Fruit fly (Drosophila melanogaster) whole organism, adult: ENCODE measurements around the gene CG2076.

Source experiments
- CG7045 ChIP-seq: fragments of 200-800 bp; sonication (Bioruptor generic); optimal IDR thresholded peaks from 2 replicates; lab custom pipeline; 2017; ENCODE audit warnings: missing biosample characterization, mild to moderate bottlenecking, missing genetic modification characterization
- Clk ChIP-seq: fragments of 200-800 bp; sonication (Bioruptor generic); optimal IDR thresholded peaks from 2 replicates; lab custom pipeline; 2017; ENCODE audit warnings: missing biosample characterization, missing genetic modification characterization
- Crg-1 ChIP-seq: fragments of 200-800 bp; sonication (Bioruptor generic); optimal IDR thresholded peaks from 2 replicates; lab custom pipeline; 2016; ENCODE audit warnings: missing biosample characterization, missing genetic modification characterization
- Hr96 ChIP-seq: fragments of 200-800 bp; sonication (Bioruptor generic); optimal IDR thresholded peaks from 2 replicates; lab custom pipeline; 2016; ENCODE audit warnings: missing biosample characterization, missing genetic modification characterization
- cnc ChIP-seq, 2 experiments: fragments of >200 bp; optimal IDR thresholded peaks; 2 replicates each; lab custom pipeline; 2017
- kay ChIP-seq: fragments of 200-800 bp; sonication (Bioruptor generic); peaks from one replicate; lab custom pipeline; 2016; ENCODE audit warnings: missing biosample characterization, missing genetic modification characterization, borderline replicate concordance

dm6 chrX:11083007-11083406 is 7.0 kb upstream of the CG2076 start:
- no peak for TF ChIP-seq CG7045 (GFP tag; lab: Kevin White, UChicago)
- no peak for TF ChIP-seq Clk (GFP tag; lab: Kevin White, UChicago)
- TF ChIP-seq cnc (optimal IDR thresholded peaks at IDR 0.05; lab: Kevin White, UChicago), result no peak
- no peak for TF ChIP-seq Hr96
- no peak for TF ChIP-seq kay (GFP tag; lab: Kevin White, UChicago)
- no peak for TF ChIP-seq Crg-1 (GFP tag; lab: Kevin White, UChicago)
